Worm (Caenorhabditis elegans): ENCODE measurements around the gene ddl-3.
"Not testable (repeated sequence)": the region's sequence is repeated elsewhere in the genome, so short reads cannot be mapped to it uniquely, and the experiment has no call there.

Gene ddl-3

DNA sequence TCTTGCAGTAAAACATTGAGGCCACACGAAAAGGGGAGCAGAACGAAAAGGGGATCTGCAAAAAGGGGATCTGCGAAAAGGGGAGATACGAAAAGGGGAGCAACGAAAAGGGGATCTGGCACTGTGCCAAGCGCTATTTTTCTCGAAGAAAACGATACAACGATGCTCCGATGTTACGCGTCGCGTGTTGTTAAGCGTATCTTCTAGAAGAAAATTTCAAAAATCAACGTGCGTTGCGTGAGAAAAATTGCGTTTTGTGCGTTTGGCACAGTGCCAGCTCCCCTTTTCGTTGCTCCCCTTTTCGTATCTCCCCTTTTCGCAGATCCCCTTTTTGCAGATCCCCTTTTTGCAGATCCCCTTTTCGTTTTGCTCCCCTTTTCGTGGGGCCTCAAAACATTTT lies 2.0 kb upstream of the ddl-3 start, which contains the start of gene Y54G11A.9:
Gene Y54G11A.9 (minus strand): TSS at position 196 of the 400 bp plus-strand sequence.
- TF ChIP-seq hmg-1.2 (GFP tag; IDR thresholded peaks at IDR 0.05); ceh-91 (GFP tag; IDR thresholded peaks at IDR 0.05); aptf-2 (GFP tag; conservative IDR thresholded peaks at IDR 0.05): not testable (repeated sequence)

DNA sequence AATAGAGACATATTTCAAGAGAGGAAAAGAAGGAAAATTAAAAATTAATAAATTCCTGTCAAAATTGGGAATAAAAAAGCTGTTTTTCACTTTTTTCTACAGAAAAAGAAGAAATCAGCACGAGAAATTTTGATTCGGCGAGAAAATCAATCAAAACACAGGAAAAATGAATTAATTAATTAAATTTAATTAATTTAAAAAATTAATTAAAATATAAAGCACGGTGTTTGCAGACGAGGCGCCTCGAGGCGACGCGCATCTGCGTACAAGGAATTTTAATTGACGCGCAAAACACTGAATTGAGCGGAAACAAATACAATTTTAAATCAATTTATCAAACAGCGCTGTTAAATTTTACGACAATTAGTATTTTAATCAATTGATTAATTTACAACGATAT lies 23.0 kb downstream of the ddl-3 start:
- TF ChIP-seq F57C9.4 (tag; optimal IDR thresholded peaks at IDR 0.05) (no peak), attf-6 (GFP tag; IDR thresholded peaks at IDR 0.05) (no peak), ztf-22 (GFP tag; optimal IDR thresholded peaks at IDR 0.05) (no peak), lsl-1 (GFP tag; optimal IDR thresholded peaks at IDR 0.05) (no peak), D2030.7 (GFP tag; IDR thresholded peaks at IDR 0.05) (no peak), F10E7.11 (tag; optimal IDR thresholded peaks at IDR 0.05) (no peak)

DNA sequence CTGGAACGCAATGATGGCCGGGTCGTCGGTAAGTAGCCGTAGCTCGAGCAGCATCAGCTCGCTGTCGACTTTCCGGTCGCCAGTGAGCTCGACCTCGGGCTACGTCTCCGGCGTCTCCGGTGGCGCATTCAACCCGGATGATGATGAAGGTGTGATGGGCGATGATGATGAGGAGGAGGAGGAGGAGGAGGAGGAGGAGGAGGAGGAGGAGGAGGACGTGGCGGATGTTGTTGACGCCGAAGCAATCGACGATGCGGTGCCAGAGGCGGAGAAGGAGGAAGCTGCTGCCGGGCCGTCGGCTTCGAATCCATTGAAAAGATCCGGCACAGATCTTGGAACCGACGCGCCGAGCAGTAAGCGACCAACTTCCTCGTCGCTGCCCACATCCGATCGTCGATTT lies 25.0 kb downstream of the ddl-3 start:
- TF ChIP-seq tlf-1 (GFP tag; optimal IDR thresholded peaks at IDR 0.05): no peak
- 0 out of 2 replicates have a peak, but pooled peaks have one; percentile 9 for TF ChIP-seq lin-26 (GFP tag; IDR thresholded peaks at IDR 0.05)
- no peak for TF ChIP-seq gei-17 (GFP tag; optimal IDR thresholded peaks at IDR 0.05)
- no peak for TF ChIP-seq F37B4.10 (GFP tag; IDR thresholded peaks at IDR 0.05)
- no peak for TF ChIP-seq ztf-25 (GFP tag; IDR thresholded peaks at IDR 0.05)
- no peak for TF ChIP-seq Y95B8A.8 (GFP tag; IDR thresholded peaks at IDR 0.05)
- peak; percentile 88; the same call in 1 of the 2 replicates for TF ChIP-seq zfh-2 (GFP tag; conservative IDR thresholded peaks at IDR 0.05)
- no peak for TF ChIP-seq ZK185.1 (tag; optimal IDR thresholded peaks at IDR 0.05; ENCODE audit: poor library complexity, severe bottlenecking)
- no peak for TF ChIP-seq F23B12.7 (tag; optimal IDR thresholded peaks at IDR 0.05; ENCODE audit: insufficient read depth)
- TF ChIP-seq ztf-6 (GFP tag; IDR thresholded peaks at IDR 0.05): no peak
- TF ChIP-seq Y56A3A.18 (GFP tag; IDR thresholded peaks at IDR 0.05): 0 out of 2 replicates have a peak, but pooled peaks have one; percentile 21
- no peak for TF ChIP-seq lin-40 (tag; optimal IDR thresholded peaks at IDR 0.05)
- peak; percentile 85 for TF ChIP-seq egrh-3 (GFP tag; IDR thresholded peaks at IDR 0.05)
- TF ChIP-seq attf-5 (GFP tag; optimal IDR thresholded peaks at IDR 0.05): peak; percentile 11

DNA sequence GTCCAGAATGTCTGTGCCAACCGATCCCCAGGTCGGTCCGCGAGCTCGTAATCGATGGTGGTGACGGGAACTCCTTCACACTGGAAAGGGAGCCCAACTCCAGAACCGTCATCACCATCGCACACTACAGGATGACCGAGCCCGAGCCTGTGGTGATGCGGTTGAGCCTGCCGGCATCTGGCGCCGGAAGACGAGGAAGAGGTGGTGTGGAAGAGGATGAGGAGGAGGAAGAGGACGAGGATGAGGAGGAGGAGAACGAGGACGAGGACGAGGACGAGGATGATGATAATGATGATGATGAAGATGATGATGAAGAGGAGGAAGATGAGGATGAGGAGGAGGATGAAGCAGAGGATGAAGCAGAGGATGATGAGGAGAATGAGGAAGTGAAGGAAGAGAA lies 26.2 kb downstream of the ddl-3 start, which contains the start of gene Y54G11A.14:
Gene Y54G11A.14 (plus strand): TSS at position 132 of the 400 bp plus-strand sequence.
- TF ChIP-seq zfh-2 (GFP tag; conservative IDR thresholded peaks at IDR 0.05): peak; percentile 76; the same call in 1 of the 2 replicates
- TF ChIP-seq rcor-1 (GFP tag; IDR thresholded peaks at IDR 0.05): no peak
- TF ChIP-seq madf-10 (tag; optimal IDR thresholded peaks at IDR 0.05): no peak
- TF ChIP-seq F39B2.1 (GFP tag; IDR thresholded peaks at IDR 0.05): no peak
- no peak for TF ChIP-seq lag-1 (GFP tag; IDR thresholded peaks at IDR 0.05)
- no peak for TF ChIP-seq F33H1.4 (GFP tag; IDR thresholded peaks at IDR 0.05)
- peak; percentile 3 for TF ChIP-seq akir-1 (GFP tag; optimal IDR thresholded peaks at IDR 0.05)
- no peak for TF ChIP-seq ztf-22 (GFP tag; optimal IDR thresholded peaks at IDR 0.05)
- no peak for TF ChIP-seq attf-3 (GFP tag; conservative IDR thresholded peaks at IDR 0.05)
- no peak for TF ChIP-seq nhr-27 (tag; optimal IDR thresholded peaks at IDR 0.05)
- TF ChIP-seq lin-54 (GFP tag; optimal IDR thresholded peaks at IDR 0.05): no peak
- no peak for TF ChIP-seq cebp-2 (GFP tag; IDR thresholded peaks at IDR 0.05)
- peak; percentile 68 for TF ChIP-seq egrh-3 (GFP tag; IDR thresholded peaks at IDR 0.05)
- TF ChIP-seq unc-130 (GFP tag; optimal IDR thresholded peaks at IDR 0.05): no peak
- no peak for TF ChIP-seq let-526 (GFP tag; IDR thresholded peaks at IDR 0.05)

Data from whole organism, young adult.